Fruit fly (Drosophila melanogaster) whole organism, embryonic: Measurements from ENCODE around the gene CG2663.

Experiments used
- Atf3 ChIP-seq: fragments of 200-800 bp; sonication (Bioruptor generic); optimal IDR thresholded peaks from 3 replicates; lab custom pipeline; 2016; ENCODE audit warnings: missing biosample characterization, missing genetic modification characterization
- CG10147 ChIP-seq: fragments of 200-800 bp; sonication (Bioruptor generic); optimal IDR thresholded peaks from 2 replicates; lab custom pipeline; 2019; ENCODE audit warnings: missing biosample characterization, mild to moderate bottlenecking, missing genetic modification characterization, moderate library complexity
- CG15479 ChIP-seq: fragments of 200-800 bp; sonication (Bioruptor generic); optimal IDR thresholded peaks from 3 replicates; lab custom pipeline; 2019; ENCODE audit warnings: missing biosample characterization, mild to moderate bottlenecking, missing genetic modification characterization, moderate library complexity
- CG1603 ChIP-seq: fragments of 200-800 bp; sonication (Bioruptor generic); optimal IDR thresholded peaks from 2 replicates; lab custom pipeline; 2019; ENCODE audit warnings: missing biosample characterization, mild to moderate bottlenecking, missing genetic modification characterization, moderate library complexity
- CG30403 ChIP-seq: fragments of 200-800 bp; sonication (Bioruptor generic); optimal IDR thresholded peaks from 3 replicates; lab custom pipeline; 2016; ENCODE audit warnings: missing biosample characterization, missing genetic modification characterization
- E2f2 ChIP-seq: fragments of 200-800 bp; sonication (Bioruptor generic); IDR thresholded peaks from 2 replicates; pipeline ENCODE4 v1.3.6; 2022; ENCODE audit warnings: missing biosample characterization, missing genetic modification characterization
- Gsc ChIP-seq: fragments of 200-800 bp; sonication (Bioruptor generic); IDR thresholded peaks from 2 replicates; pipeline ENCODE4 v1.3.6; 2022; ENCODE audit warnings: missing biosample characterization, missing genetic modification characterization
- MESR4 ChIP-seq: fragments of 200-800 bp; sonication (Bioruptor generic); optimal IDR thresholded peaks from 2 replicates; lab custom pipeline; 2018; ENCODE audit warnings: missing biosample characterization, mild to moderate bottlenecking, missing genetic modification characterization, moderate library complexity
- Sox102F ChIP-seq: fragments of 200-800 bp; sonication (Bioruptor generic); optimal IDR thresholded peaks from 2 replicates; lab custom pipeline; 2018; ENCODE audit warnings: missing biosample characterization, mild to moderate bottlenecking, missing genetic modification characterization, moderate library complexity
- Sry-β ChIP-seq: fragments of 200-800 bp; sonication (Bioruptor generic); optimal IDR thresholded peaks from 2 replicates; lab custom pipeline; 2018; ENCODE audit warnings: missing biosample characterization, mild to moderate bottlenecking, missing genetic modification characterization, moderate library complexity
- Tbp ChIP-seq: fragments of >200 bp; optimal IDR thresholded peaks from 2 replicates; lab custom pipeline; 2018; ENCODE audit warnings: missing biosample characterization, missing genetic modification characterization
- nmo ChIP-seq: fragments of 200-800 bp; sonication (Bioruptor generic); optimal IDR thresholded peaks from 2 replicates; lab custom pipeline; 2018; ENCODE audit warnings: missing biosample characterization, mild to moderate bottlenecking, missing genetic modification characterization, moderate library complexity
- psq ChIP-seq: fragments of 200-800 bp; sonication (Bioruptor generic); optimal IDR thresholded peaks from 2 replicates; lab custom pipeline; 2017; ENCODE audit warnings: missing biosample characterization, missing genetic modification characterization
- pzg ChIP-seq: fragments of 200-800 bp; sonication (Bioruptor generic); optimal IDR thresholded peaks from 3 replicates; lab custom pipeline; 2018; ENCODE audit warnings: missing biosample characterization, mild to moderate bottlenecking, missing genetic modification characterization, moderate library complexity

DNA sequence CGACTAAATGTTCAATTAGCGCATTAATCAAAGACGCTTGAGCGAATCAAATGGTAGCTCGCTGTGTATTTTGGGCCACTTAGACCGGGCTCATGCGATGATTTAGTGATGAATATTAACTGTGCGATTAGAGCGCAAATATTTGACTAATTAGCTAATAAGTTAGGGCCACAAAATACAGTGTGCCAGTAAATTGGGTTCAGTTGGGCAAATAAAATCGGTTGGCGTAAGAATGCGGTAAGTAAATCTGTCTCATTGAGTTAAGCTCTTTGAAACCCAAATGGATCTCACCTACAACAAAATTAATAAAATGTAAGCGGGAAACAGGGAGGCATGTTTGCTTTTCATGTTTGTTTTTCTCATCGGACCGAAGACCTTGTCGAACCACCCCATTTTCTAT is 16.5 kb upstream of the CG2663 start:
- no peak for TF ChIP-seq MESR4 (GFP tag; lab: Kevin White, UChicago)
- no peak for TF ChIP-seq pzg (GFP tag; lab: Kevin White, UChicago)
- TF ChIP-seq nmo: no peak
- TF ChIP-seq E2f2 (GFP tag; lab: Robert Waterston, UW): no peak
- no peak for TF ChIP-seq Atf3
- no peak for TF ChIP-seq CG10147 (GFP tag; lab: Kevin White, UChicago)
- TF ChIP-seq CG15479 (GFP tag; lab: Kevin White, UChicago): no peak
- TF ChIP-seq Tbp (GFP tag; lab: Kevin White, UChicago): no peak
- no peak for TF ChIP-seq psq (GFP tag; lab: Kevin White, UChicago)
- no peak for TF ChIP-seq Sry-β (GFP tag; lab: Kevin White, UChicago)
- no peak for TF ChIP-seq CG30403 (GFP tag; lab: Kevin White, UChicago)
- no peak for TF ChIP-seq Gsc (GFP tag; lab: Robert Waterston, UW)
- no peak for TF ChIP-seq Sox102F
- TF ChIP-seq CG1603 (tag; lab: Kevin White, UChicago): no peak
